Worm (Caenorhabditis elegans) whole organism, early embryonic: ENCODE measurements around the gene K07E1.1.

ENCODE experiments used
- B0310.2 ChIP-seq: sonication (generic microtip); optimal IDR thresholded peaks from 2 replicates; lab custom pipeline; 2016; ENCODE audit warnings: mild to moderate bottlenecking, missing genetic modification characterization, missing compliant biosample characterization
- F13C5.2 ChIP-seq: sonication (generic microtip); optimal IDR thresholded peaks from 2 replicates; lab custom pipeline; 2017; ENCODE audit warnings: mild to moderate bottlenecking, missing genetic modification characterization, inconsistent platforms, missing compliant biosample characterization
- aly-1 ChIP-seq: sonication (generic microtip); optimal IDR thresholded peaks from 2 replicates; lab custom pipeline; 2016; ENCODE audit warnings: missing genetic modification characterization, missing compliant biosample characterization
- ama-1 ChIP-seq: fragments of 150-350 bp; optimal IDR thresholded peaks from 2 replicates; lab custom pipeline; 2014
- ceh-13 ChIP-seq: fragments of 200-800 bp; sonication (Bioruptor generic); optimal IDR thresholded peaks from 2 replicates; lab custom pipeline; 2018; ENCODE audit warnings: mild to moderate bottlenecking, missing genetic modification characterization, missing compliant biosample characterization
- ceh-36 ChIP-seq: sonication (generic microtip); optimal IDR thresholded peaks from 2 replicates; lab custom pipeline; 2016; ENCODE audit warnings: missing genetic modification characterization, inconsistent platforms, missing compliant biosample characterization
- ets-7 ChIP-seq: sonication (generic microtip); optimal IDR thresholded peaks from 2 replicates; lab custom pipeline; 2016; ENCODE audit warnings: missing genotype, missing genetic modification characterization, missing compliant biosample characterization
- flt-1 ChIP-seq: fragments of 200-800 bp; sonication (Bioruptor generic); IDR thresholded peaks from 2 replicates; pipeline ENCODE4 v1.3.6; 2022; ENCODE audit warnings: missing genetic modification characterization, missing compliant biosample characterization
- hmbx-1 ChIP-seq: sonication (generic microtip); optimal IDR thresholded peaks from 2 replicates; lab custom pipeline; 2016; ENCODE audit warnings: mild to moderate bottlenecking, missing genetic modification characterization, missing compliant biosample characterization
- hmg-4 ChIP-seq: fragments of 200-800 bp; sonication (Bioruptor generic); optimal IDR thresholded peaks from 2 replicates; lab custom pipeline; 2018; ENCODE audit warnings: mild to moderate bottlenecking, missing genetic modification characterization, missing compliant biosample characterization
- hnd-1 ChIP-seq: sonication (generic microtip); optimal IDR thresholded peaks from 2 replicates; lab custom pipeline; 2016; ENCODE audit warnings: missing genetic modification characterization, missing compliant biosample characterization
- pes-1 ChIP-seq: fragments of 200-800 bp; sonication (Bioruptor generic); IDR thresholded peaks from 2 replicates; pipeline ENCODE4 v1.3.6; 2022; ENCODE audit warnings: missing genetic modification reagents, missing genetic modification characterization, missing compliant biosample characterization
- scrt-1 ChIP-seq: fragments of 200-800 bp; sonication (Bioruptor generic); IDR thresholded peaks from 2 replicates; pipeline ENCODE4 v1.3.6; 2022; ENCODE audit warnings: missing genetic modification characterization, missing compliant biosample characterization
- sea-1 ChIP-seq: fragments of 200-800 bp; sonication (Bioruptor generic); conservative IDR thresholded peaks from 2 replicates; pipeline ENCODE4 v1.3.6; 2022; ENCODE audit warnings: missing genetic modification characterization, missing compliant biosample characterization
- tbx-11 ChIP-seq: fragments of 200-800 bp; sonication (Bioruptor generic); IDR thresholded peaks from 2 replicates; pipeline ENCODE4 v1.3.6; 2022; ENCODE audit warnings: missing genetic modification characterization, missing compliant biosample characterization
- tbx-37 ChIP-seq: fragments of 200-800 bp; sonication (Bioruptor generic); conservative IDR thresholded peaks from 2 replicates; pipeline ENCODE4 v1.3.6; 2022; ENCODE audit warnings: missing genetic modification reagents, missing genetic modification characterization, missing compliant biosample characterization
- tra-4 ChIP-seq: sonication (generic microtip); optimal IDR thresholded peaks from 2 replicates; lab custom pipeline; 2017; ENCODE audit warnings: missing genetic modification characterization, missing compliant biosample characterization

K07E1.1 gene

DNA sequence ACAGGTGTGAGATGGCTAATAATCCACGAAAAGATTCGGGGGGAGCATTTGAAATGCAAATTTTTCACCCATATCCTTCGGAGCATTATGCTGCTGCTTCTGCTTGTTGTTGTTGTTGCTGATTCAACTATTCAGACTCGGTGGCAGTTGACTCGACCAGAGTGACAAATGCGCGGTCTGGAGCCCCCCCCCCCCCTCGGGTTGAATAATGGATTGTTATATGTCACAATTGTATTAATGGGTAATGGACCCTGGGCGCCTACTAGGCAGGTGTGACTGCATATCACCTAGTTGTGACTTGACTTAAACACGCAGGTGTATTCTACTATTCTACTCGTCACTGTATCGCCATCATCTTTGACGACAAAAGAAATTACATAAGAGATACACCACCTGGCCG lies 24.7 kb downstream of the K07E1.1 start:
- TF ChIP-seq scrt-1, result no peak
- TF ChIP-seq ama-1 (lab: Kevin White, UChicago), result no peak

DNA sequence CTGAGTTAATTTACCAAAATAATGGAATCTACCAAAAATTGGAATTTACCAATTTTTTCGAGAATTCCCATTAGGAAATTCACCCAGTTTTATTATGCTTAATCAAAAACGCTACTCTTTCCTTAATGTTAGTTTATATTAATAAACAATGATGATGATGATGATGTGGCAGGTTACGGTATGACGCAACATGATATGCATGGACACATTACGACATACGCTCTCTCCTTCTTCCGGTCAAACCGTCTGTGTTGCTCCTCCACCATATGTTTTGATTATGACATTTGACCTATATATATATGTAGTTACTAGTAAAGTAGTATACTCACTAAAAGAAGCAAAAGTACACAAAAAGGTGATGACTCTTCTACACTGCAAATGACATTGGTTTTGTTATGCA lies 26.5 kb downstream of the K07E1.1 start:
- TF ChIP-seq ets-7 (tag; lab: Kevin White, UChicago) (peak; percentile 92), hnd-1 (tag; lab: Kevin White, UChicago) (no peak)

DNA sequence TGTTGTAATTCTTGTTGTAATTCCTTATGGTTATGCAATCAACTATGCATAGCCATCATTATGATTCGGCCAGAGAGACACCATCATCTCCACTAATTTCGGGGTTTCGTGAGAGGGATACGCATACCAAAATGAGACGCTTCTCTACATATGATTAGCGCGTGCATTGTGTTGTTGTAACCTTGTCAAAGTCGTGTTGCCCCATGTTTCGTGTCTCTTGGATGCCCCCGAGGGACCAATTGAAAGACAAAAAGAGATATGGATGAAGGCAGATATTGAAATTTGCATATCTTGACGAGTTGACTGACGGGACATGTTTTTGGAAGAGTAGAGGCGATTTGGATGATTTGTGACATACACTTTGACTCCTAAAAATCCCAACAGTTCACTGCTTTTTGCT lies 28.5 kb downstream of the K07E1.1 start:
- TF ChIP-seq F13C5.2 (tag; lab: Kevin White, UChicago) (no peak), sea-1 (GFP tag; lab: Robert Waterston, UW) (no peak), flt-1 (GFP tag; lab: Robert Waterston, UW) (0 out of 2 replicates have a peak, but pooled peaks have one; percentile 14), ets-7 (tag; lab: Kevin White, UChicago) (no peak), ceh-36 (tag; lab: Kevin White, UChicago) (no peak)

DNA sequence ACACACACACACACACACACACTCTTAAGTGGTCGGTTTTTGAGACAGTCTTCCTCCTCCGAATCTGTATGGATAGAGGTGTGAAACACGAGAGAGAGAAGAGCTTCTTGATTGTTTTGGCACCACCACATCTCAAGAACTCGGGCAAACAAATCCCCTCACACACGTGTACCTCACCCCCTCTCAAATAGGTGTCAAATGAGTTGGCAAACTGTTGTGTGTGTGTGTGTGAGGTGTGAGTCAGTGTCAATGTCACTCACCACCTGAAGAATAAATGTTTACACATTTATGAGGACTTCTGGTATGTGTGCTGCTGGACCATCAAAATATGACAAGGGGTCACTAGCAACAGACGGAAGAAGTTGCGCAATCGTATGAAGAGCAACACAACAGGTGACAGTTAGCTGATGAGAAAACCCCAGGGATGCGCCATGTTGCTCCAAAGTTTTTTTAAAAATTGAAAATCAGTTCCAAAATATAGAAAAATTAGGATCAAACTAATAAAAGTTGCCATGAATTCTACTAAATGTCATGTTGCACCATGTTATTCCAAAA lies 29.1 kb downstream of the K07E1.1 start:
- no peak for TF ChIP-seq tra-4 (tag; lab: Kevin White, UChicago)
- no peak for TF ChIP-seq hmbx-1
- no peak for TF ChIP-seq F13C5.2 (tag; lab: Kevin White, UChicago)
- no peak for TF ChIP-seq ama-1 (lab: Kevin White, UChicago)
- no peak for TF ChIP-seq B0310.2 (tag; lab: Kevin White, UChicago)
- TF ChIP-seq hmg-4 (GFP tag; lab: Kevin White, UChicago), result no peak
- no peak for TF ChIP-seq tbx-11 (GFP tag; lab: Robert Waterston, UW)
- TF ChIP-seq tbx-37 (GFP tag; lab: Robert Waterston, UW), result no peak
- TF ChIP-seq flt-1 (GFP tag; lab: Robert Waterston, UW), result no peak
- no peak for TF ChIP-seq pes-1
- TF ChIP-seq ets-7 (tag; lab: Kevin White, UChicago), result no peak
- TF ChIP-seq hnd-1 (tag; lab: Kevin White, UChicago), result no peak
- TF ChIP-seq ceh-13 (GFP tag; lab: Kevin White, UChicago), result no peak
- TF ChIP-seq aly-1 (tag; lab: Kevin White, UChicago), result no peak
- no peak for TF ChIP-seq sea-1 (GFP tag; lab: Robert Waterston, UW)
- no peak for TF ChIP-seq ceh-36 (tag; lab: Kevin White, UChicago)

DNA sequence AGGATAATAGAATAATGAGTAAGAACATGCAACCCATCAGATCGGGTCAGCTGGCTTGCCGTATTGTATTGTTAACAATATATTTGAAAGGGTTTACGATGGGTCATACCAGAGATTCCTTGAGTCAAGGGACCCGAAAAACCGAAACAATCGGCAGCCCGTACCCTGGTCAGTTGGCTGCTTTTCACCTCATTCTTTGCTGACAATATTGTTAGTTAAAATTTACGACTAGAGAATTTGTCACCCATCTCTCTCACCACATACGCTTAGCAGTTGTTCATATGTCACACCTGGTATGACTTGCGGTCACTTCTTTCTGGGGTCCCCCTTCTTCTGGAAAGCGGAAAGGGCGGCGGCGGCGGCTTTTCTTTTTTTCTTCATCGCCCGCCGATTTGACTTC lies 30.2 kb downstream of the K07E1.1 start:
- TF ChIP-seq hmbx-1 (no peak), pes-1 (0 out of 2 replicates have a peak, but pooled peaks have one; percentile 26)

DNA sequence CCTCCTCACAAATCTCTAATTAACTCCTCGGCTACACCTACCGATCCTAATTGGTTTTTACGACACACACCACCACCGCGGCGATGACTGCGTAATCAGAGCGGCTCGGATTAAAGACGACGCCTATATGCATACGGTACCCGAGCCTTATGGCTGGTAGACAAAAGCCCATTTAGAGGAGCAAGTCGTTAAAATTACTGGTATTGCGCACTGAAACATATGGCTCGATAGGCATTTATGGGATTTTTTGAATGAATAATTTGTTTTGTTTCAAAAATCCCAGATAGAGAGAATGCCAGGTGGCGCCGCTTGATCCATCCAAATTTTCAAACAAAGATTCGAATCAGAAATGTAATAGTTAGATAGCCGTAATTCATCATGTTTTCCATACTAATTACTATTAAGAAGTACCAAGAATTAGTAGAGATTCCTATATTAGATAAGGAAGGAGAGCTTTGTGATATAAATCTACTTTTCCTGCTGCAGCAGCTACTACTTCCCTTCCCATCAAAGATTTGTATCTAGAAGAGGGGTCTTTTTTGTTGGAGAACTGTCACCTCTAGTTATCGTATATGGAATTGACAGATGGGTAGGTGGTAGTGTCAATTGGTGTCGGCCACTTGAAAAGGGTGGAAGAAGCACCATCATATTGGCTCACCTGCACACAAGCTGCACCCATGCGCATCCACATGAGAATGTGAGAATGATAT lies 32.5 kb downstream of the K07E1.1 start:
- TF ChIP-seq B0310.2 (tag; lab: Kevin White, UChicago) (no peak), tbx-37 (GFP tag; lab: Robert Waterston, UW) (no peak), flt-1 (GFP tag; lab: Robert Waterston, UW) (no peak), F13C5.2 (tag; lab: Kevin White, UChicago) (no peak), sea-1 (GFP tag; lab: Robert Waterston, UW) (no peak), hmg-4 (GFP tag; lab: Kevin White, UChicago) (no peak), ceh-13 (GFP tag; lab: Kevin White, UChicago) (no peak), scrt-1 (no peak), tra-4 (tag; lab: Kevin White, UChicago) (no peak), hnd-1 (tag; lab: Kevin White, UChicago) (no peak), tbx-11 (GFP tag; lab: Robert Waterston, UW) (no peak), pes-1 (no peak), ets-7 (tag; lab: Kevin White, UChicago) (no peak), ama-1 (lab: Kevin White, UChicago) (no peak), ceh-36 (tag; lab: Kevin White, UChicago) (no peak), aly-1 (tag; lab: Kevin White, UChicago) (no peak), hmbx-1 (no peak)

DNA sequence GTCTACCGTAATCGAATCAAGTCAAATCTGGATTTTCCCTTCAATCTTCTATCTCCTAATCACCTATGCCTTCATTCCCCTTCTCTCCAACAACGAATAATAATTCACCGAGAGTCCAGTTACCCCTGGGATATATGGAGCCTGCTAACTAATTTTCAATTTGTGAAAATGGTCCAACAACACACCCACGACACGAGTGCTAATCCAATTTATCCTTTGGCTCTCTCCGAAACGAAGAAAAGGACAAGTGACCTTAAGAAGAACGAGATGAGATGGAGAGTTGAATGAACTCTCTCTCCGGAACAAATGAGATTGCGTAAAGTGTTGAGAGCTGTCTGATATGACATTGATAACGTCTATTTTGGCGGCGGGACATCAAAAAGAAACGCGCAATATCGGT lies 33.4 kb downstream of the K07E1.1 start:
- TF ChIP-seq hmbx-1 (no peak), tbx-11 (GFP tag; lab: Robert Waterston, UW) (no peak), sea-1 (GFP tag; lab: Robert Waterston, UW) (no peak), ets-7 (tag; lab: Kevin White, UChicago) (no peak), hnd-1 (tag; lab: Kevin White, UChicago) (no peak)

DNA sequence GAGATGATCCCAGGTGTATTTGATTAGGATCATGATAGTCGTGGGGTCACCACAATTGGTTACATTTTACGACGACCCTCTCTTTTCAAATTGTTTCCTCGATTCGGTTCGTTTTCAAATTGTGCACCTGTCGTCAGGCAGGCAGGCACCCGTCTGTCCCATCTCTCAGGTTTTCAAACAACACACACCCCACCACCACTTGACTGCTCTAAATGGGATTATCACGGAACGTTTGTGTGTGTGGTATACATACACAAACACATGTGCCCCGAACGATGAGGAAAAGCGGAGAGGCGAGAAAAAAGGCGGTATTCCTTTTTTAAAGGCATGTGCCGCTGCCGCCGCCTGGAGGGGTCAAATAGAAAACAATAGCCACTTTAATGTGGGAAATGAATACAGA lies 34.4 kb downstream of the K07E1.1 start:
- peak; percentile 10 for TF ChIP-seq hmg-4 (GFP tag; lab: Kevin White, UChicago)
- TF ChIP-seq tbx-37 (GFP tag; lab: Robert Waterston, UW), result no peak
- TF ChIP-seq ceh-36 (tag; lab: Kevin White, UChicago), result peak; percentile 54
- TF ChIP-seq sea-1 (GFP tag; lab: Robert Waterston, UW), result no peak
- no peak for TF ChIP-seq hnd-1 (tag; lab: Kevin White, UChicago)
